Fruit fly (Drosophila melanogaster) whole organism, adult: ENCODE results near the gene CG18766.

Source experiments
- CG11617 ChIP-seq: fragments of 200-800 bp; sonication (Bioruptor generic); optimal IDR thresholded peaks from 2 replicates; lab custom pipeline; 2017; ENCODE audit warnings: mild to moderate bottlenecking, missing biosample characterization, missing genetic modification reagents, missing genetic modification characterization
- CG12768 ChIP-seq: fragments of 200-800 bp; sonication (Bioruptor generic); optimal IDR thresholded peaks from 2 replicates; lab custom pipeline; 2017; ENCODE audit warnings: missing biosample characterization, missing genetic modification characterization, mild to moderate bottlenecking, moderate library complexity, missing genetic modification reagents
- CG14711 ChIP-seq: fragments of 200-800 bp; sonication (Bioruptor generic); optimal IDR thresholded peaks from 2 replicates; lab custom pipeline; 2018; ENCODE audit warnings: missing biosample characterization, mild to moderate bottlenecking, missing genetic modification characterization, moderate library complexity
- CG1620 ChIP-seq: fragments of 200-800 bp; sonication (Bioruptor generic); optimal IDR thresholded peaks from 2 replicates; lab custom pipeline; 2016; ENCODE audit warnings: missing biosample characterization, missing genetic modification characterization
- CG33017 ChIP-seq: fragments of 200-800 bp; sonication (Bioruptor generic); optimal IDR thresholded peaks from 2 replicates; lab custom pipeline; 2018; ENCODE audit warnings: missing biosample characterization, mild to moderate bottlenecking, missing genetic modification characterization, moderate library complexity
- CG5204 ChIP-seq: fragments of 200-800 bp; sonication (Bioruptor generic); optimal IDR thresholded peaks from 2 replicates; lab custom pipeline; 2016; ENCODE audit warnings: missing biosample characterization, missing genetic modification characterization
- CG7045 ChIP-seq: fragments of 200-800 bp; sonication (Bioruptor generic); optimal IDR thresholded peaks from 2 replicates; lab custom pipeline; 2017; ENCODE audit warnings: missing biosample characterization, mild to moderate bottlenecking, missing genetic modification characterization
- CG7101 ChIP-seq: fragments of 200-800 bp; sonication (Bioruptor generic); optimal IDR thresholded peaks from 2 replicates; lab custom pipeline; 2018; ENCODE audit warnings: missing biosample characterization, mild to moderate bottlenecking, missing genetic modification characterization, moderate library complexity
- Clk ChIP-seq: fragments of 200-800 bp; sonication (Bioruptor generic); optimal IDR thresholded peaks from 2 replicates; lab custom pipeline; 2017; ENCODE audit warnings: missing biosample characterization, missing genetic modification characterization
- Crg-1 ChIP-seq: fragments of 200-800 bp; sonication (Bioruptor generic); optimal IDR thresholded peaks from 2 replicates; lab custom pipeline; 2016; ENCODE audit warnings: missing biosample characterization, missing genetic modification characterization
- Hr96 ChIP-seq: fragments of 200-800 bp; sonication (Bioruptor generic); optimal IDR thresholded peaks from 2 replicates; lab custom pipeline; 2016; ENCODE audit warnings: missing biosample characterization, missing genetic modification characterization
- Mnt ChIP-seq: fragments of 200-800 bp; sonication (Bioruptor generic); optimal IDR thresholded peaks from 2 replicates; lab custom pipeline; 2016; ENCODE audit warnings: missing biosample characterization, mild to moderate bottlenecking, missing genetic modification characterization
- bab1 ChIP-seq: fragments of 200-800 bp; sonication (Bioruptor generic); optimal IDR thresholded peaks from 3 replicates; lab custom pipeline; 2019; ENCODE audit warnings: missing biosample characterization, mild to moderate bottlenecking, missing genetic modification characterization, moderate library complexity
- cic ChIP-seq: fragments of 200-800 bp; sonication (Bioruptor generic); optimal IDR thresholded peaks from 2 replicates; lab custom pipeline; 2017; ENCODE audit warnings: missing biosample characterization, mild to moderate bottlenecking, missing genetic modification characterization, moderate library complexity
- cnc ChIP-seq, 2 experiments: fragments of >200 bp; optimal IDR thresholded peaks; 2 replicates each; lab custom pipeline; 2017
- kay ChIP-seq: fragments of 200-800 bp; sonication (Bioruptor generic); peaks from one replicate; lab custom pipeline; 2016; ENCODE audit warnings: missing biosample characterization, missing genetic modification characterization, borderline replicate concordance
- ovo ChIP-seq: fragments of 200-800 bp; sonication (Bioruptor generic); optimal IDR thresholded peaks from 2 replicates; lab custom pipeline; 2016; ENCODE audit warnings: missing biosample characterization, missing genetic modification characterization
- pad ChIP-seq: fragments of 200-800 bp; sonication (Bioruptor generic); optimal IDR thresholded peaks from 3 replicates; lab custom pipeline; 2017; ENCODE audit warnings: missing biosample characterization, missing genetic modification characterization, mild to moderate bottlenecking, moderate library complexity, missing genetic modification reagents
- tj ChIP-seq: fragments of 200-800 bp; sonication (Bioruptor generic); optimal IDR thresholded peaks from 3 replicates; lab custom pipeline; 2017; ENCODE audit warnings: missing biosample characterization, mild to moderate bottlenecking, missing genetic modification characterization, moderate library complexity
- toe ChIP-seq: fragments of 200-800 bp; sonication (Bioruptor generic); optimal IDR thresholded peaks from 2 replicates; lab custom pipeline; 2016; ENCODE audit warnings: missing biosample characterization, missing genetic modification characterization

CG18766 gene

dm6 chr3R:27208724-27209343, 36.2 kb downstream of the CG18766 start:
- TF ChIP-seq ovo (GFP tag; lab: Kevin White, UChicago) = no peak
- no peak for TF ChIP-seq Clk (GFP tag; lab: Kevin White, UChicago)
- no peak for TF ChIP-seq cic (GFP tag; lab: Kevin White, UChicago)
- TF ChIP-seq Crg-1 (GFP tag; lab: Kevin White, UChicago) = no peak
- no peak for TF ChIP-seq CG1620 (GFP tag; lab: Kevin White, UChicago)
- no peak for TF ChIP-seq cnc (optimal IDR thresholded peaks at IDR 0.05; lab: Kevin White, UChicago)
- no peak for TF ChIP-seq CG11617 (GFP tag; lab: Kevin White, UChicago)
- TF ChIP-seq CG12768 (GFP tag; lab: Kevin White, UChicago) = no peak
- no peak for TF ChIP-seq CG5204 (GFP tag; lab: Kevin White, UChicago)
- no peak for TF ChIP-seq bab1 (GFP tag; lab: Kevin White, UChicago)
- TF ChIP-seq tj (GFP tag; lab: Kevin White, UChicago) = no peak
- no peak for TF ChIP-seq CG33017
- no peak for TF ChIP-seq Hr96
- TF ChIP-seq toe (GFP tag; lab: Kevin White, UChicago) = no peak
- TF ChIP-seq CG7101 (tag; lab: Kevin White, UChicago) = no peak
- TF ChIP-seq pad (GFP tag; lab: Kevin White, UChicago) = no peak
- no peak for TF ChIP-seq Mnt
- no peak for TF ChIP-seq CG7045 (GFP tag; lab: Kevin White, UChicago)
- no peak for TF ChIP-seq CG14711 (tag; lab: Kevin White, UChicago)
- TF ChIP-seq kay (GFP tag; lab: Kevin White, UChicago) = no peak

- TF ChIP-seq ovo (GFP tag; lab: Kevin White, UChicago) = no peak
- TF ChIP-seq CG7045 (GFP tag; lab: Kevin White, UChicago) = no peak
- no peak for TF ChIP-seq Clk (GFP tag; lab: Kevin White, UChicago)
- TF ChIP-seq tj (GFP tag; lab: Kevin White, UChicago) = no peak
- no peak for TF ChIP-seq Crg-1 (GFP tag; lab: Kevin White, UChicago)
- no peak for TF ChIP-seq CG5204 (GFP tag; lab: Kevin White, UChicago)
- no peak for TF ChIP-seq CG1620 (GFP tag; lab: Kevin White, UChicago)
Measured at dm6 chr3R:27204694-27205414, 40.2 kb downstream of the CG18766 start.

dm6 chr3R:27203856-27204255, 41.2 kb downstream of the CG18766 start:
- TF ChIP-seq CG7101 (tag; lab: Kevin White, UChicago) (no peak), Clk (GFP tag; lab: Kevin White, UChicago) (no peak), kay (GFP tag; lab: Kevin White, UChicago) (no peak), CG1620 (GFP tag; lab: Kevin White, UChicago) (no peak), CG12768 (GFP tag; lab: Kevin White, UChicago) (no peak), pad (GFP tag; lab: Kevin White, UChicago) (no peak), CG11617 (GFP tag; lab: Kevin White, UChicago) (no peak), CG14711 (tag; lab: Kevin White, UChicago) (no peak), Mnt (no peak), Hr96 (no peak), toe (GFP tag; lab: Kevin White, UChicago) (no peak), cic (GFP tag; lab: Kevin White, UChicago) (no peak), Crg-1 (GFP tag; lab: Kevin White, UChicago) (no peak), tj (GFP tag; lab: Kevin White, UChicago) (no peak), CG7045 (GFP tag; lab: Kevin White, UChicago) (no peak), cnc (optimal IDR thresholded peaks at IDR 0.05; lab: Kevin White, UChicago) (no peak), CG33017 (no peak)

dm6 chr3R:27202330-27202729, 42.7 kb downstream of the CG18766 start:
- TF ChIP-seq CG14711 (tag; lab: Kevin White, UChicago) (no peak), pad (GFP tag; lab: Kevin White, UChicago) (no peak), CG5204 (GFP tag; lab: Kevin White, UChicago) (no peak), CG12768 (GFP tag; lab: Kevin White, UChicago) (no peak), Crg-1 (GFP tag; lab: Kevin White, UChicago) (no peak), CG11617 (GFP tag; lab: Kevin White, UChicago) (no peak), Mnt (no peak), CG33017 (no peak), cnc (optimal IDR thresholded peaks at IDR 0.05; lab: Kevin White, UChicago) (no peak), kay (GFP tag; lab: Kevin White, UChicago) (no peak), Hr96 (no peak), CG7045 (GFP tag; lab: Kevin White, UChicago) (no peak), ovo (GFP tag; lab: Kevin White, UChicago) (no peak), CG1620 (GFP tag; lab: Kevin White, UChicago) (no peak), toe (GFP tag; lab: Kevin White, UChicago) (no peak), CG7101 (tag; lab: Kevin White, UChicago) (no peak), Clk (GFP tag; lab: Kevin White, UChicago) (no peak), bab1 (GFP tag; lab: Kevin White, UChicago) (no peak), cic (GFP tag; lab: Kevin White, UChicago) (no peak), tj (GFP tag; lab: Kevin White, UChicago) (no peak)
